In genomic region chrX:2032821-2033436, dm6 we compare ENCODE assay signal across 5 fruit fly cellular contexts.
A peak's percentile ranks its signal among the peaks of the same experiment; 100 is the strongest.
TF ChIP-seq lines count a peak whose summit lies in the region.

No protein-coding gene starts in this region.

- no peak for TF ChIP-seq CTCF in whole organism, embryonic (GFP tag; optimal IDR thresholded peaks at IDR 0.05; lab: Kevin White, UChicago)

TF ChIP-seq in whole organism, adult, 20 proteins besides CTCF, POLR2A, EP300 and RAD21 (continues in another document):
- TF ChIP-seq CG5204 (GFP tag; optimal IDR thresholded peaks at IDR 0.05; lab: Kevin White, UChicago) (no peak), Hr96 (GFP tag; optimal IDR thresholded peaks at IDR 0.05; lab: Kevin White, UChicago) (no peak), CG11617 (GFP tag; optimal IDR thresholded peaks at IDR 0.05; lab: Kevin White, UChicago) (no peak), ovo (GFP tag; optimal IDR thresholded peaks at IDR 0.05; lab: Kevin White, UChicago) (no peak), CG1620 (GFP tag; optimal IDR thresholded peaks at IDR 0.05; lab: Kevin White, UChicago) (no peak), Clk (GFP tag; optimal IDR thresholded peaks at IDR 0.05; lab: Kevin White, UChicago) (no peak), cnc (optimal IDR thresholded peaks at IDR 0.05; lab: Kevin White, UChicago) (no peak), Crg-1 (GFP tag; optimal IDR thresholded peaks at IDR 0.05; lab: Kevin White, UChicago) (no peak), tj (GFP tag; optimal IDR thresholded peaks at IDR 0.05; lab: Kevin White, UChicago) (peak; percentile 25), kay (GFP tag; lab: Kevin White, UChicago; ENCODE audit: borderline replicate concordance) (no peak), cic (GFP tag; optimal IDR thresholded peaks at IDR 0.05; lab: Kevin White, UChicago) (no peak), CG7101 (tag; optimal IDR thresholded peaks at IDR 0.05; lab: Kevin White, UChicago) (no peak), bab1 (GFP tag; optimal IDR thresholded peaks at IDR 0.05; lab: Kevin White, UChicago) (no peak), CG12768 (GFP tag; optimal IDR thresholded peaks at IDR 0.05; lab: Kevin White, UChicago) (no peak), CG7045 (GFP tag; optimal IDR thresholded peaks at IDR 0.05; lab: Kevin White, UChicago) (no peak), Mnt (GFP tag; optimal IDR thresholded peaks at IDR 0.05; lab: Kevin White, UChicago) (no peak), toe (GFP tag; optimal IDR thresholded peaks at IDR 0.05; lab: Kevin White, UChicago) (no peak), pad (GFP tag; optimal IDR thresholded peaks at IDR 0.05; lab: Kevin White, UChicago) (peak; percentile 35), CG33017 (tag; optimal IDR thresholded peaks at IDR 0.05; lab: Kevin White, UChicago) (no peak)

TF ChIP-seq in whole organism, embryonic, 481 proteins besides CTCF, POLR2A, EP300 and RAD21 (continues in another document):
- TF ChIP-seq dan (GFP tag; IDR thresholded peaks at IDR 0.05; lab: Robert Waterston, UW), result no peak
- no peak for TF ChIP-seq Ssrp (tag; optimal IDR thresholded peaks at IDR 0.05; lab: Kevin White, UChicago)
- peak; percentile 6 for TF ChIP-seq lab (GFP tag; optimal IDR thresholded peaks at IDR 0.05; lab: Kevin White, UChicago)
- 0 out of 3 replicates have a peak, but pooled peaks have one; percentile 25 for TF ChIP-seq ci (GFP tag; IDR thresholded peaks at IDR 0.05; lab: Robert Waterston, UW)
- peak; percentile 82 for TF ChIP-seq CG10321 (GFP tag; IDR thresholded peaks at IDR 0.05; lab: Robert Waterston, UW)
- peak; percentile 80 for TF ChIP-seq CG10543 (GFP tag; optimal IDR thresholded peaks at IDR 0.05; lab: Kevin White, UChicago)
- TF ChIP-seq Med (GFP tag; lab: Kevin White, UChicago), result peak; percentile 73
- TF ChIP-seq Pdp1 (GFP tag; optimal IDR thresholded peaks at IDR 0.05; lab: Kevin White, UChicago), result peak in 1 of 2 experiments; percentile 59
- peak; percentile 73 for TF ChIP-seq sr (GFP tag; IDR thresholded peaks at IDR 0.05; lab: Robert Waterston, UW)
- peak; percentile 67 for TF ChIP-seq CG12769 (tag; optimal IDR thresholded peaks at IDR 0.05; lab: Kevin White, UChicago)
- 0 out of 3 replicates have a peak, but pooled peaks have one; percentile 9 for TF ChIP-seq ken (GFP tag; IDR thresholded peaks at IDR 0.05; lab: Robert Waterston, UW)
- TF ChIP-seq Adf1 (GFP tag; IDR thresholded peaks at IDR 0.05; lab: Robert Waterston, UW), result peak; percentile 41
- 0 out of 4 replicates have a peak, but pooled peaks have one; percentile 48 for TF ChIP-seq chinmo (GFP tag; IDR thresholded peaks at IDR 0.05; lab: Robert Waterston, UW; ENCODE audit: partially characterized antibody)
- peak; percentile 84 for TF ChIP-seq sd (tag; optimal IDR thresholded peaks at IDR 0.05; lab: Kevin White, UChicago)
- no peak for TF ChIP-seq HLH4C (GFP tag; IDR thresholded peaks at IDR 0.05; lab: Robert Waterston, UW; ENCODE audit: partially characterized antibody)
- TF ChIP-seq Deaf1 (tag; optimal IDR thresholded peaks at IDR 0.05; lab: Kevin White, UChicago), result peak; percentile 34
- TF ChIP-seq abd-A (tag; optimal IDR thresholded peaks at IDR 0.05; lab: Kevin White, UChicago), result no peak
- peak; percentile 64 for TF ChIP-seq kay (GFP tag; optimal IDR thresholded peaks at IDR 0.05; lab: Kevin White, UChicago)

TF ChIP-seq in whole organism, prepupa, 60 proteins besides CTCF, POLR2A, EP300 and RAD21:
- TF ChIP-seq Hr39 (GFP tag; optimal IDR thresholded peaks at IDR 0.05; lab: Kevin White, UChicago) (no peak), esn (GFP tag; optimal IDR thresholded peaks at IDR 0.05; lab: Kevin White, UChicago) (no peak), Ets96B (tag; optimal IDR thresholded peaks at IDR 0.05; lab: Kevin White, UChicago) (no peak), Gug (GFP tag; IDR thresholded peaks at IDR 0.05; lab: Robert Waterston, UW) (no peak), CG32006 (GFP tag; optimal IDR thresholded peaks at IDR 0.05; lab: Kevin White, UChicago) (no peak), Hr38 (GFP tag; optimal IDR thresholded peaks at IDR 0.05; lab: Kevin White, UChicago) (no peak), Eip78C (GFP tag; lab: Kevin White, UChicago) (peak; percentile 37), CG10631 (GFP tag; optimal IDR thresholded peaks at IDR 0.05; lab: Kevin White, UChicago) (no peak), Lpt (GFP tag; optimal IDR thresholded peaks at IDR 0.05; lab: Kevin White, UChicago) (no peak), CG11762 (GFP tag; optimal IDR thresholded peaks at IDR 0.05; lab: Kevin White, UChicago; ENCODE audit: insufficient read depth) (no peak), CG6808 (GFP tag; optimal IDR thresholded peaks at IDR 0.05; lab: Kevin White, UChicago) (no peak), fkh (GFP tag; optimal IDR thresholded peaks at IDR 0.05; lab: Kevin White, UChicago) (peak; percentile 45), CG9139 (GFP tag; optimal IDR thresholded peaks at IDR 0.05; lab: Kevin White, UChicago) (no peak), CG15336 (GFP tag; IDR thresholded peaks at IDR 0.05; lab: Robert Waterston, UW) (0 out of 2 replicates have a peak, but pooled peaks have one; percentile 10), CG6854 (GFP tag; optimal IDR thresholded peaks at IDR 0.05; lab: Kevin White, UChicago) (no peak), CG11902 (GFP tag; optimal IDR thresholded peaks at IDR 0.05; lab: Kevin White, UChicago) (no peak), svp (GFP tag; lab: Kevin White, UChicago) (peak; percentile 66), CG8119 (GFP tag; IDR thresholded peaks at IDR 0.05; lab: Robert Waterston, UW) (no peak), vri (GFP tag; optimal IDR thresholded peaks at IDR 0.05; lab: Kevin White, UChicago) (peak; percentile 87), cyc (GFP tag; optimal IDR thresholded peaks at IDR 0.05; lab: Kevin White, UChicago) (no peak)

TF ChIP-seq in whole organism, pupa, 21 proteins besides CTCF, POLR2A, EP300 and RAD21:
- 0 out of 2 replicates have a peak, but pooled peaks have one; percentile 11 for TF ChIP-seq CG32121 (GFP tag; IDR thresholded peaks at IDR 0.05; lab: Robert Waterston, UW)
- no peak for TF ChIP-seq CG14655 (GFP tag; optimal IDR thresholded peaks at IDR 0.05; lab: Kevin White, UChicago)

TF ChIP-seq in whole organism, wandering third instar larva, 38 proteins besides CTCF, POLR2A, EP300 and RAD21:
- TF ChIP-seq br (GFP tag; optimal IDR thresholded peaks at IDR 0.05; lab: Kevin White, UChicago) (peak; percentile 16), Rel (GFP tag; optimal IDR thresholded peaks at IDR 0.05; lab: Kevin White, UChicago) (no peak), Rel (tag; optimal IDR thresholded peaks at IDR 0.05; lab: Kevin White, UChicago) (peak; percentile 2), dmrt93B (GFP tag; optimal IDR thresholded peaks at IDR 0.05; lab: Kevin White, UChicago) (no peak), psq (GFP tag; optimal IDR thresholded peaks at IDR 0.05; lab: Kevin White, UChicago) (peak; percentile 7)
